Fruit fly (Drosophila melanogaster) whole organism, embryonic: Measurements from ENCODE around the gene CG4332.

Experiments used
- Atf-2 ChIP-seq: fragments of 200-800 bp; sonication (Bioruptor generic); optimal IDR thresholded peaks from 2 replicates; lab custom pipeline; 2016; ENCODE audit warnings: missing biosample characterization, missing genetic modification characterization
- Blimp-1 ChIP-seq: fragments of 200-800 bp; sonication (Bioruptor generic); optimal IDR thresholded peaks from 3 replicates; lab custom pipeline; 2018; ENCODE audit warnings: missing biosample characterization, missing genetic modification characterization, mild to moderate bottlenecking, moderate library complexity, missing genetic modification reagents
- BtbVII ChIP-seq: fragments of 200-800 bp; sonication (Bioruptor generic); optimal IDR thresholded peaks from 3 replicates; lab custom pipeline; 2017; ENCODE audit warnings: missing biosample characterization, mild to moderate bottlenecking, missing genetic modification characterization
- CG10147 ChIP-seq: fragments of 200-800 bp; sonication (Bioruptor generic); optimal IDR thresholded peaks from 2 replicates; lab custom pipeline; 2019; ENCODE audit warnings: missing biosample characterization, mild to moderate bottlenecking, missing genetic modification characterization, moderate library complexity
- CG10267 ChIP-seq: fragments of 200-800 bp; sonication (Bioruptor generic); optimal IDR thresholded peaks from 2 replicates; lab custom pipeline; 2018; ENCODE audit warnings: missing biosample characterization, mild to moderate bottlenecking, missing genetic modification characterization, moderate library complexity
- CG10979 ChIP-seq: fragments of 200-800 bp; sonication (Bioruptor generic); optimal IDR thresholded peaks from 2 replicates; lab custom pipeline; 2018; ENCODE audit warnings: missing biosample characterization, mild to moderate bottlenecking, missing genetic modification characterization, moderate library complexity
- CG11456 ChIP-seq: fragments of 200-800 bp; sonication (Bioruptor generic); IDR thresholded peaks from 3 replicates; pipeline ENCODE4 v1.3.6; 2022; ENCODE audit warnings: missing biosample characterization, missing genetic modification characterization
- CG14965 ChIP-seq: fragments of 200-800 bp; sonication (Bioruptor generic); optimal IDR thresholded peaks from 2 replicates; lab custom pipeline; 2016; ENCODE audit warnings: missing biosample characterization, missing genetic modification characterization, borderline replicate concordance
- CG15696 ChIP-seq: fragments of 200-800 bp; sonication (Bioruptor generic); optimal IDR thresholded peaks from 2 replicates; lab custom pipeline; 2019; ENCODE audit warnings: missing biosample characterization, mild to moderate bottlenecking, missing genetic modification characterization, moderate library complexity
- CG1603 ChIP-seq: fragments of 200-800 bp; sonication (Bioruptor generic); optimal IDR thresholded peaks from 2 replicates; lab custom pipeline; 2019; ENCODE audit warnings: missing biosample characterization, mild to moderate bottlenecking, missing genetic modification characterization, moderate library complexity
- CG18262 ChIP-seq: fragments of 200-800 bp; optimal IDR thresholded peaks from 3 replicates; lab custom pipeline; 2019; ENCODE audit warnings: missing biosample characterization, mild to moderate bottlenecking, missing genetic modification characterization, moderate library complexity
- CG3065 ChIP-seq: fragments of 200-800 bp; sonication (Bioruptor generic); optimal IDR thresholded peaks from 2 replicates; lab custom pipeline; 2016; ENCODE audit warnings: missing biosample characterization, missing genetic modification characterization
- CG31224 ChIP-seq: fragments of 200-800 bp; sonication (Bioruptor generic); IDR thresholded peaks from 2 replicates; pipeline ENCODE4 v1.3.6; 2022; ENCODE audit warnings: missing biosample characterization, missing genetic modification characterization
- CG32767 ChIP-seq: fragments of 200-800 bp; sonication (Bioruptor generic); IDR thresholded peaks from 2 replicates; pipeline ENCODE4 v1.3.6; 2022; ENCODE audit warnings: missing biosample characterization, missing genetic modification characterization
- CG6175 ChIP-seq: fragments of 200-800 bp; sonication (Bioruptor generic); IDR thresholded peaks from 3 replicates; pipeline ENCODE4 v1.3.6; 2022; ENCODE audit warnings: missing biosample characterization, missing genetic modification characterization
- CG6854 ChIP-seq: fragments of 200-800 bp; sonication (Bioruptor generic); optimal IDR thresholded peaks from 3 replicates; lab custom pipeline; 2017; ENCODE audit warnings: missing biosample characterization, mild to moderate bottlenecking, missing genetic modification characterization
- CG7271 ChIP-seq: fragments of 200-800 bp; sonication (Bioruptor generic); optimal IDR thresholded peaks from 2 replicates; lab custom pipeline; 2018; ENCODE audit warnings: missing biosample characterization, mild to moderate bottlenecking, missing genetic modification characterization, moderate library complexity
- CG8388 ChIP-seq: fragments of 200-800 bp; sonication (Bioruptor generic); optimal IDR thresholded peaks from 2 replicates; lab custom pipeline; 2019; ENCODE audit warnings: missing biosample characterization, mild to moderate bottlenecking, missing genetic modification characterization, moderate library complexity
- CG9727 ChIP-seq: fragments of 200-800 bp; sonication (Bioruptor generic); optimal IDR thresholded peaks from 3 replicates; lab custom pipeline; 2017; ENCODE audit warnings: missing biosample characterization, mild to moderate bottlenecking, missing genetic modification characterization
- Deaf1 ChIP-seq: fragments of 200-800 bp; optimal IDR thresholded peaks from 3 replicates; lab custom pipeline; 2019; ENCODE audit warnings: missing biosample characterization, mild to moderate bottlenecking, missing genetic modification characterization, moderate library complexity
- Dfd ChIP-seq, 2 experiments: fragments of >200 bp; optimal IDR thresholded peaks; 2 replicates each; lab custom pipeline; 2017; ENCODE audit warnings: missing biosample characterization in 2 of 2, missing genetic modification characterization in 2 of 2
- ERR ChIP-seq: fragments of 200-800 bp; sonication (Bioruptor generic); optimal IDR thresholded peaks from 2 replicates; lab custom pipeline; 2016; ENCODE audit warnings: missing biosample characterization, missing genetic modification characterization
- Hmr ChIP-seq: fragments of 200-800 bp; sonication (Bioruptor generic); optimal IDR thresholded peaks from 3 replicates; lab custom pipeline; 2017; ENCODE audit warnings: mild to moderate bottlenecking, missing biosample characterization, missing genetic modification reagents, missing genetic modification characterization
- Hr51 ChIP-seq, 2 experiments: fragments of 200-800 bp; sonication (Bioruptor generic); optimal IDR thresholded peaks; 2 replicates in 1 of 2; 3 replicates in 1 of 2; lab custom pipeline; 2016 to 2018; ENCODE audit warnings: missing biosample characterization in 2 of 2, missing genetic modification characterization in 2 of 2, mild to moderate bottlenecking in 1 of 2, moderate library complexity in 1 of 2
- Lhr ChIP-seq: fragments of 200-800 bp; sonication (Bioruptor generic); optimal IDR thresholded peaks from 3 replicates; lab custom pipeline; 2017; ENCODE audit warnings: mild to moderate bottlenecking, missing biosample characterization, missing genetic modification reagents, missing genetic modification characterization
- Oaz ChIP-seq: fragments of 200-800 bp; sonication (Bioruptor generic); IDR thresholded peaks from 2 replicates; pipeline ENCODE4 v1.3.6; 2022; ENCODE audit warnings: missing biosample characterization, missing genetic modification characterization
- Rfx ChIP-seq: fragments of 200-800 bp; sonication (Bioruptor generic); IDR thresholded peaks from 2 replicates; pipeline ENCODE4 v1.3.6; 2022; ENCODE audit warnings: missing biosample characterization, missing genetic modification characterization
- Rx ChIP-seq: fragments of 200-800 bp; sonication (Bioruptor generic); IDR thresholded peaks from 2 replicates; pipeline ENCODE4 v1.3.6; 2022; ENCODE audit warnings: missing biosample characterization, missing genetic modification characterization
- Scr ChIP-seq: fragments of 200-800 bp; sonication (Bioruptor generic); IDR thresholded peaks from 2 replicates; pipeline ENCODE4 v1.3.6; 2022; ENCODE audit warnings: missing biosample characterization, missing genetic modification characterization; ENCODE audit not compliant: partially characterized antibody
- Stat92E ChIP-seq, 3 experiments: fragments of >200 bp in 2 of 3; fragments of 200-800 bp in 1 of 3; sonication (Bioruptor generic) in 1 of 3; optimal IDR thresholded peaks; 2 replicates each; lab custom pipeline; 2017 to 2019; ENCODE audit warnings: missing biosample characterization in 3 of 3, missing genetic modification characterization in 3 of 3, mild to moderate bottlenecking in 1 of 3, moderate library complexity in 1 of 3
- TFAM ChIP-seq: fragments of 200-800 bp; sonication (Bioruptor generic); optimal IDR thresholded peaks from 2 replicates; lab custom pipeline; 2017; ENCODE audit warnings: missing biosample characterization, missing genetic modification characterization, inconsistent platforms
- Tbp ChIP-seq: fragments of >200 bp; optimal IDR thresholded peaks from 2 replicates; lab custom pipeline; 2018; ENCODE audit warnings: missing biosample characterization, missing genetic modification characterization
- al ChIP-seq: fragments of 200-800 bp; sonication (Bioruptor generic); IDR thresholded peaks from 2 replicates; pipeline ENCODE4 v1.3.6; 2022; ENCODE audit warnings: missing biosample characterization, missing genetic modification characterization
- ara ChIP-seq: fragments of 200-800 bp; sonication (Bioruptor generic); IDR thresholded peaks from 2 replicates; pipeline ENCODE4 v1.3.6; 2022; ENCODE audit warnings: missing biosample characterization, missing genetic modification characterization
- ash1 ChIP-seq: fragments of 200-800 bp; sonication (Bioruptor generic); optimal IDR thresholded peaks from 2 replicates; lab custom pipeline; 2018; ENCODE audit warnings: missing biosample characterization, mild to moderate bottlenecking, missing genetic modification characterization
- cato ChIP-seq: fragments of 200-800 bp; sonication (Bioruptor generic); optimal IDR thresholded peaks from 2 replicates; lab custom pipeline; 2016; ENCODE audit warnings: missing biosample characterization, missing genetic modification characterization, borderline replicate concordance
- crc ChIP-seq: fragments of 200-800 bp; sonication (Bioruptor generic); optimal IDR thresholded peaks from 2 replicates; lab custom pipeline; 2016; ENCODE audit warnings: missing biosample characterization, missing genetic modification characterization
- croc ChIP-seq: fragments of 200-800 bp; sonication (Bioruptor generic); conservative IDR thresholded peaks from 3 replicates; pipeline ENCODE4 v1.3.6; 2022; ENCODE audit warnings: missing biosample characterization, missing genetic modification characterization
- gro ChIP-seq: fragments of 200-800 bp; sonication (Bioruptor generic); optimal IDR thresholded peaks from 2 replicates; lab custom pipeline; 2016; ENCODE audit warnings: missing biosample characterization, missing genetic modification characterization
- gsb ChIP-seq: fragments of 200-800 bp; sonication (Bioruptor generic); IDR thresholded peaks from 2 replicates; pipeline ENCODE4 v1.3.6; 2022; ENCODE audit warnings: missing biosample characterization, missing genetic modification characterization
- nom ChIP-seq: fragments of 200-800 bp; sonication (Bioruptor generic); optimal IDR thresholded peaks from 2 replicates; lab custom pipeline; 2017; ENCODE audit warnings: missing biosample characterization, missing genetic modification characterization, mild to moderate bottlenecking, moderate library complexity, missing genetic modification reagents
- prd ChIP-seq, 3 experiments: fragments of >200 bp in 2 of 3; fragments of 200-800 bp in 1 of 3; sonication (Bioruptor generic) in 1 of 3; optimal IDR thresholded peaks in 2 of 3; IDR thresholded peaks in 1 of 3; 2 replicates in 2 of 3; 3 replicates in 1 of 3; pipeline versions ENCODE4 v1.3.6 to Lab custom; 2017 to 2022; ENCODE audit warnings: missing biosample characterization in 1 of 3, missing genetic modification characterization in 1 of 3
- pros ChIP-seq: fragments of 200-800 bp; sonication (Bioruptor generic); optimal IDR thresholded peaks from 3 replicates; lab custom pipeline; 2019; ENCODE audit warnings: missing biosample characterization, mild to moderate bottlenecking, missing genetic modification characterization, moderate library complexity
- pzg ChIP-seq: fragments of 200-800 bp; sonication (Bioruptor generic); optimal IDR thresholded peaks from 3 replicates; lab custom pipeline; 2018; ENCODE audit warnings: missing biosample characterization, mild to moderate bottlenecking, missing genetic modification characterization, moderate library complexity
- rib ChIP-seq: fragments of 200-800 bp; sonication (Bioruptor generic); IDR thresholded peaks from 2 replicates; pipeline ENCODE4 v1.3.6; 2022; ENCODE audit warnings: missing biosample characterization, missing genetic modification characterization
- scrt ChIP-seq: fragments of 200-800 bp; sonication (Bioruptor generic); optimal IDR thresholded peaks from 2 replicates; lab custom pipeline; 2018; ENCODE audit warnings: missing biosample characterization, mild to moderate bottlenecking, missing genetic modification characterization, moderate library complexity
- shn ChIP-seq: fragments of 200-800 bp; sonication (Bioruptor generic); optimal IDR thresholded peaks from 3 replicates; lab custom pipeline; 2016; ENCODE audit warnings: missing biosample characterization, missing genetic modification characterization
- sima ChIP-seq: fragments of 200-800 bp; sonication (Bioruptor generic); optimal IDR thresholded peaks from 2 replicates; lab custom pipeline; 2016; ENCODE audit warnings: missing biosample characterization, missing genetic modification characterization
- sisA ChIP-seq: fragments of 200-800 bp; sonication (Bioruptor generic); IDR thresholded peaks from 2 replicates; pipeline ENCODE4 v1.3.6; 2022; ENCODE audit warnings: missing biosample characterization, missing genetic modification characterization
- unc-4 ChIP-seq: fragments of 200-800 bp; sonication (Bioruptor generic); IDR thresholded peaks from 2 replicates; pipeline ENCODE4 v1.3.6; 2022; ENCODE audit warnings: missing biosample characterization, missing genetic modification characterization; ENCODE audit not compliant: partially characterized antibody

Gene CG4332

dm6 chrX:13128750-13129152 lies 26.1 kb upstream of the CG4332 start, which contains the start of the genes CG32638, CG15717 and MFS10 (continued):
- TF ChIP-seq CG14965 (no peak), rib (GFP tag; lab: Robert Waterston, UW) (no peak), Rfx (peak; percentile 40; the same call in 1 of the 2 replicates), cato (GFP tag; lab: Kevin White, UChicago) (no peak), pros (no peak), CG8388 (no peak), CG1603 (tag; lab: Kevin White, UChicago) (peak; percentile 85), CG10267 (peak; percentile 37), CG18262 (tag; lab: Kevin White, UChicago) (no peak), CG3065 (GFP tag; lab: Kevin White, UChicago) (no peak), Scr (no peak), gro (GFP tag; lab: Kevin White, UChicago) (peak; percentile 35), CG11456 (GFP tag; lab: Robert Waterston, UW) (no peak), unc-4 (GFP tag; lab: Robert Waterston, UW) (no peak), pzg (GFP tag; lab: Kevin White, UChicago) (peak; percentile 95), CG32767 (GFP tag; lab: Robert Waterston, UW) (no peak), al (GFP tag; lab: Robert Waterston, UW) (no peak), Hmr (peak; percentile 69), CG6854 (GFP tag; lab: Kevin White, UChicago) (no peak), Rx (GFP tag; lab: Robert Waterston, UW) (no peak), prd (optimal IDR thresholded peaks at IDR 0.05; lab: Kevin White, UChicago) (no peak), prd (GFP tag; IDR thresholded peaks at IDR 0.05; lab: Robert Waterston, UW) (no peak), Stat92E (GFP tag; optimal IDR thresholded peaks at IDR 0.05; lab: Kevin White, UChicago) (peak in 1 of 3 experiments; percentile 64), scrt (GFP tag; lab: Kevin White, UChicago) (peak; percentile 73), CG10979 (tag; lab: Kevin White, UChicago) (no peak), TFAM (GFP tag; lab: Kevin White, UChicago) (no peak), Hr51 (GFP tag; optimal IDR thresholded peaks at IDR 0.05; lab: Kevin White, UChicago) (no peak), sisA (no peak), nom (peak; percentile 20), CG6175 (no peak), sima (GFP tag; lab: Kevin White, UChicago) (no peak), croc (no peak), CG15696 (tag; lab: Kevin White, UChicago) (no peak), CG31224 (GFP tag; lab: Robert Waterston, UW) (no peak), Atf-2 (GFP tag; lab: Kevin White, UChicago) (no peak), CG7271 (tag; lab: Kevin White, UChicago) (peak; percentile 41), Tbp (GFP tag; lab: Kevin White, UChicago) (no peak), CG9727 (GFP tag; lab: Kevin White, UChicago) (no peak), Oaz (no peak), crc (no peak), ERR (GFP tag; lab: Kevin White, UChicago) (peak; percentile 23), shn (no peak), BtbVII (GFP tag; lab: Kevin White, UChicago) (no peak), Blimp-1 (GFP tag; lab: Kevin White, UChicago) (no peak), Dfd (GFP tag; optimal IDR thresholded peaks at IDR 0.05; lab: Kevin White, UChicago) (no peak), Lhr (peak; percentile 81), ara (GFP tag; lab: Robert Waterston, UW) (no peak), CG10147 (GFP tag; lab: Kevin White, UChicago) (peak; percentile 10), Deaf1 (tag; lab: Kevin White, UChicago) (peak; percentile 9), gsb (no peak), ash1 (GFP tag; lab: Kevin White, UChicago) (no peak)
